Worm (Caenorhabditis elegans) whole organism, mixed stage, embryonic: ENCODE data around the gene npr-17.

Experiments
- M03D4.4 ChIP-seq: sonication (generic microtip); optimal IDR thresholded peaks from 2 replicates; lab custom pipeline; 2017; ENCODE audit warnings: mild to moderate bottlenecking, missing genetic modification characterization, missing compliant biosample characterization
- bed-3 ChIP-seq: fragments of 200-800 bp; sonication (Bioruptor generic); optimal IDR thresholded peaks from 3 replicates; lab custom pipeline; 2018; ENCODE audit warnings: mild to moderate bottlenecking, missing genetic modification characterization, moderate library complexity, missing compliant biosample characterization
- blmp-1 ChIP-seq: fragments of 150-350 bp; optimal IDR thresholded peaks from 2 replicates; lab custom pipeline; 2014; ENCODE audit warnings: missing biosample characterization, missing genetic modification characterization
- ceh-39 ChIP-seq: fragments of 150-350 bp; optimal IDR thresholded peaks from 2 replicates; lab custom pipeline; 2014; ENCODE audit warnings: missing biosample characterization, missing genetic modification characterization
- ceh-43 ChIP-seq: fragments of 200-800 bp; sonication (Bioruptor generic); optimal IDR thresholded peaks from 2 replicates; lab custom pipeline; 2018; ENCODE audit warnings: mild to moderate bottlenecking, missing genetic modification characterization, moderate library complexity, missing compliant biosample characterization
- ceh-83 ChIP-seq: fragments of 200-800 bp; sonication (Bioruptor generic); optimal IDR thresholded peaks from 2 replicates; lab custom pipeline; 2018; ENCODE audit warnings: mild to moderate bottlenecking, missing genetic modification characterization, missing compliant biosample characterization
- ces-1 ChIP-seq: fragments of 150-350 bp; optimal IDR thresholded peaks from 2 replicates; lab custom pipeline; 2014; ENCODE audit warnings: missing biosample characterization, missing genetic modification reagents, missing genetic modification characterization
- cnd-1 ChIP-seq: fragments of 200-800 bp; sonication (Bioruptor generic); optimal IDR thresholded peaks from 2 replicates; lab custom pipeline; 2018; ENCODE audit warnings: mild to moderate bottlenecking, missing genetic modification characterization, missing compliant biosample characterization
- drap-1 ChIP-seq: fragments of 200-800 bp; sonication (Bioruptor generic); optimal IDR thresholded peaks from 3 replicates; lab custom pipeline; 2018; ENCODE audit warnings: mild to moderate bottlenecking, missing genetic modification characterization, missing compliant biosample characterization
- elt-1 ChIP-seq: sonication (generic microtip); optimal IDR thresholded peaks from 2 replicates; lab custom pipeline; 2017; ENCODE audit warnings: missing genetic modification characterization, mild to moderate bottlenecking, missing compliant biosample characterization, antibody characterized with exemption, moderate library complexity, borderline replicate concordance; ENCODE audit not compliant: insufficient read depth
- elt-3 ChIP-seq: fragments of 150-350 bp; optimal IDR thresholded peaks from 2 replicates; lab custom pipeline; 2014; ENCODE audit warnings: missing biosample characterization, missing genetic modification characterization
- flh-1 ChIP-seq: fragments of 200-800 bp; sonication (Bioruptor generic); optimal IDR thresholded peaks from 2 replicates; lab custom pipeline; 2018; ENCODE audit warnings: mild to moderate bottlenecking, missing genetic modification characterization, moderate library complexity, missing compliant biosample characterization
- hlh-1 ChIP-seq: fragments of 150-350 bp; optimal IDR thresholded peaks from 2 replicates; lab custom pipeline; 2014; ENCODE audit warnings: missing biosample characterization, missing genetic modification reagents, missing genetic modification characterization
- lin-13 ChIP-seq: fragments of 150-350 bp; optimal IDR thresholded peaks from 2 replicates; lab custom pipeline; 2014; ENCODE audit warnings: missing biosample characterization, missing genetic modification characterization
- lin-32 ChIP-seq: fragments of 200-800 bp; sonication (Bioruptor generic); optimal IDR thresholded peaks from 2 replicates; lab custom pipeline; 2018; ENCODE audit warnings: mild to moderate bottlenecking, missing genetic modification characterization, missing compliant biosample characterization
- lsy-2 ChIP-seq: fragments of 150-350 bp; optimal IDR thresholded peaks from 2 replicates; lab custom pipeline; 2014; ENCODE audit warnings: missing biosample characterization, missing genetic modification characterization
- mab-5 ChIP-seq: fragments of 150-350 bp; optimal IDR thresholded peaks from 2 replicates; lab custom pipeline; 2014; ENCODE audit warnings: missing biosample characterization, missing genetic modification characterization
- mep-1 ChIP-seq: fragments of 150-350 bp; optimal IDR thresholded peaks from 2 replicates; lab custom pipeline; 2017; ENCODE audit warnings: missing biosample characterization, missing genetic modification reagents, missing genetic modification characterization, inconsistent platforms
- mls-2 ChIP-seq: sonication (generic microtip); optimal IDR thresholded peaks from 2 replicates; lab custom pipeline; 2016; ENCODE audit warnings: mild to moderate bottlenecking, missing genetic modification characterization, moderate library complexity, missing compliant biosample characterization
- nhr-12 ChIP-seq: fragments of 150-350 bp; optimal IDR thresholded peaks from 2 replicates; lab custom pipeline; 2014; ENCODE audit warnings: missing biosample characterization, missing genetic modification characterization
- nhr-2 ChIP-seq: fragments of 150-350 bp; optimal IDR thresholded peaks from 2 replicates; lab custom pipeline; 2014; ENCODE audit warnings: missing biosample characterization, missing genetic modification characterization
- nhr-237 ChIP-seq: fragments of 150-350 bp; optimal IDR thresholded peaks from 2 replicates; lab custom pipeline; 2014; ENCODE audit warnings: missing biosample characterization, missing genetic modification characterization
- nhr-28 ChIP-seq: fragments of 150-350 bp; optimal IDR thresholded peaks from 2 replicates; lab custom pipeline; 2014; ENCODE audit warnings: missing biosample characterization, missing genetic modification characterization
- nhr-76 ChIP-seq: sonication (generic microtip); optimal IDR thresholded peaks from 2 replicates; lab custom pipeline; 2017; ENCODE audit warnings: missing biosample characterization, missing genetic modification characterization
- pha-4 ChIP-seq: fragments of 150-350 bp; optimal IDR thresholded peaks from 2 replicates; lab custom pipeline; 2018; ENCODE audit warnings: missing biosample characterization, missing genetic modification reagents, missing genetic modification characterization
- sem-2 ChIP-seq: fragments of 200-800 bp; sonication (Bioruptor generic); optimal IDR thresholded peaks from 2 replicates; lab custom pipeline; 2018; ENCODE audit warnings: mild to moderate bottlenecking, missing genetic modification characterization, missing compliant biosample characterization
- snpc-4 ChIP-seq: fragments of 150-350 bp; optimal IDR thresholded peaks from 2 replicates; lab custom pipeline; 2014; ENCODE audit warnings: missing biosample characterization, missing genetic modification characterization
- sptf-1 ChIP-seq: sonication (generic microtip); optimal IDR thresholded peaks from 2 replicates; lab custom pipeline; 2017; ENCODE audit warnings: mild to moderate bottlenecking, missing genetic modification characterization, moderate library complexity, missing compliant biosample characterization
- tbx-8 ChIP-seq: fragments of 200-800 bp; sonication (Bioruptor generic); optimal IDR thresholded peaks from 2 replicates; lab custom pipeline; 2018; ENCODE audit warnings: mild to moderate bottlenecking, missing genetic modification characterization, moderate library complexity, missing compliant biosample characterization
- unc-39 ChIP-seq: fragments of 150-350 bp; optimal IDR thresholded peaks from 2 replicates; lab custom pipeline; 2014; ENCODE audit warnings: missing biosample characterization, missing genetic modification characterization
- unc-62 ChIP-seq: fragments of 150-350 bp; optimal IDR thresholded peaks from 2 replicates; lab custom pipeline; 2014; ENCODE audit warnings: missing biosample characterization, missing genetic modification reagents, missing genetic modification characterization
- zip-8 ChIP-seq: fragments of 150-350 bp; optimal IDR thresholded peaks from 2 replicates; lab custom pipeline; 2014; ENCODE audit warnings: missing biosample characterization, missing genetic modification characterization
- ztf-11 ChIP-seq: fragments of 150-350 bp; optimal IDR thresholded peaks from 2 replicates; lab custom pipeline; 2014; ENCODE audit warnings: missing biosample characterization, missing genetic modification characterization

Gene npr-17

ce11 chrIII:7978289-7978688 lies 18.0 kb downstream of the npr-17 start:
- TF ChIP-seq lsy-2 (tag; lab: Kevin White, UChicago) (no peak), tbx-8 (no peak), unc-39 (tag; lab: Kevin White, UChicago) (no peak), mls-2 (tag; lab: Kevin White, UChicago) (no peak), lin-13 (tag; lab: Kevin White, UChicago) (no peak), ceh-39 (tag; lab: Kevin White, UChicago) (no peak), ceh-83 (GFP tag; lab: Kevin White, UChicago) (no peak)
- TF ChIP-seq, all 35 proteins: peak for 0

DNA sequence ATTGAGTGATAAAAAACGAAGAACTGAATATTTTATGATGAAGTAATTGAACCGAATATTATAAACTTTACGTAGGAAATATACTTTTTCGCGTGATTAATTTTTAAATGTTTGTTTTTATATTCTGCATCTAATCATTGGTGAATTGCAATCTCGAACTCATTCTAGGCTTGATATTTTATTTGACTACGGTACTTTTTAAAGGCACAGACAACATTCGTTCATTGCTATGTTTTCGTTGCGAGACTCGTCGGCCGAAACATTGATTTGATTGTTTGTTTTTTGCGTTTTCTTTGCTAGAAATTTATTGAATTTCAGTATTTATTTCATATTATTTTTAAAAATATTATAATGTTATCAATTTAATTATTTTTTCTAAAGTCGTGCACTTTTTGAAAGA lies 18.5 kb downstream of the npr-17 start, which contains the start of gene C06G4.4:
TSS of gene C06G4.4 (minus strand) at position 36 of the 400 bp plus-strand sequence.
- TF ChIP-seq nhr-76 (no peak), cnd-1 (tag; lab: Kevin White, UChicago) (no peak), lin-13 (tag; lab: Kevin White, UChicago) (no peak), mep-1 (tag; lab: Kevin White, UChicago) (no peak), ceh-39 (tag; lab: Kevin White, UChicago) (no peak), lin-32 (GFP tag; lab: Kevin White, UChicago) (no peak), pha-4 (tag; lab: Kevin White, UChicago) (no peak), mls-2 (tag; lab: Kevin White, UChicago) (no peak), flh-1 (GFP tag; lab: Kevin White, UChicago) (no peak), hlh-1 (tag; lab: Kevin White, UChicago) (no peak), lsy-2 (tag; lab: Kevin White, UChicago) (no peak)

ce11 chrIII:7977224-7977623 lies 19.0 kb downstream of the npr-17 start:
- TF ChIP-seq M03D4.4 = no peak
- TF ChIP-seq nhr-76 = no peak
- TF ChIP-seq bed-3 (GFP tag; lab: Kevin White, UChicago) = no peak
- TF ChIP-seq snpc-4 (tag; lab: Kevin White, UChicago) = no peak
- no peak for TF ChIP-seq lin-13 (tag; lab: Kevin White, UChicago)
- no peak for TF ChIP-seq elt-1
- no peak for TF ChIP-seq ceh-43 (GFP tag; lab: Kevin White, UChicago)
- no peak for TF ChIP-seq nhr-2 (tag; lab: Kevin White, UChicago)
- no peak for TF ChIP-seq mep-1 (tag; lab: Kevin White, UChicago)
- no peak for TF ChIP-seq unc-39 (tag; lab: Kevin White, UChicago)
- no peak for TF ChIP-seq ztf-11 (tag; lab: Kevin White, UChicago)
- no peak for TF ChIP-seq mab-5 (tag; lab: Kevin White, UChicago)
- TF ChIP-seq elt-3 (tag; lab: Kevin White, UChicago) = no peak
- TF ChIP-seq flh-1 (GFP tag; lab: Kevin White, UChicago) = no peak
- TF ChIP-seq sptf-1 (tag; lab: Kevin White, UChicago) = no peak
- TF ChIP-seq blmp-1 (tag; lab: Kevin White, UChicago) = no peak
- TF ChIP-seq pha-4 (tag; lab: Kevin White, UChicago) = no peak

ce11 chrIII:7973968-7974607 lies 22.2 kb downstream of the npr-17 start:
- TF ChIP-seq mep-1 (tag; lab: Kevin White, UChicago) = no peak
- no peak for TF ChIP-seq zip-8 (tag; lab: Kevin White, UChicago)
- no peak for TF ChIP-seq M03D4.4
- TF ChIP-seq lin-13 (tag; lab: Kevin White, UChicago) = no peak
- no peak for TF ChIP-seq ztf-11 (tag; lab: Kevin White, UChicago)
- no peak for TF ChIP-seq drap-1 (GFP tag; lab: Kevin White, UChicago)
- TF ChIP-seq ces-1 = no peak
- no peak for TF ChIP-seq cnd-1 (tag; lab: Kevin White, UChicago)
- no peak for TF ChIP-seq blmp-1 (tag; lab: Kevin White, UChicago)
- TF ChIP-seq nhr-28 (tag; lab: Kevin White, UChicago) = no peak
- TF ChIP-seq ceh-39 (tag; lab: Kevin White, UChicago) = no peak
- no peak for TF ChIP-seq elt-1
- no peak for TF ChIP-seq nhr-12 (tag; lab: Kevin White, UChicago)
- TF ChIP-seq lsy-2 (tag; lab: Kevin White, UChicago) = no peak
- no peak for TF ChIP-seq sem-2 (GFP tag; lab: Kevin White, UChicago)
- no peak for TF ChIP-seq bed-3 (GFP tag; lab: Kevin White, UChicago)
- no peak for TF ChIP-seq nhr-237 (tag; lab: Kevin White, UChicago)
- no peak for TF ChIP-seq sptf-1 (tag; lab: Kevin White, UChicago)
- no peak for TF ChIP-seq unc-62
- no peak for TF ChIP-seq ceh-83 (GFP tag; lab: Kevin White, UChicago)
